Fruit fly (Drosophila melanogaster) whole organism, embryonic: ENCODE results near the gene CG15431.

Experiments
- Atf3 ChIP-seq: fragments of 200-800 bp; sonication (Bioruptor generic); optimal IDR thresholded peaks from 3 replicates; lab custom pipeline; 2016; ENCODE audit warnings: missing biosample characterization, missing genetic modification characterization
- CG10274 ChIP-seq: fragments of 200-800 bp; sonication (Bioruptor generic); optimal IDR thresholded peaks from 3 replicates; lab custom pipeline; 2017; ENCODE audit warnings: missing biosample characterization, mild to moderate bottlenecking, missing genetic modification characterization
- CG11696 ChIP-seq: fragments of 200-800 bp; sonication (Bioruptor generic); IDR thresholded peaks from 2 replicates; pipeline ENCODE4 v1.3.6; 2022; ENCODE audit warnings: missing biosample characterization, missing genetic modification characterization
- CG12104 ChIP-seq: fragments of 200-800 bp; sonication (Bioruptor generic); optimal IDR thresholded peaks from 3 replicates; lab custom pipeline; 2016; ENCODE audit warnings: missing biosample characterization, missing genetic modification characterization
- CG12659 ChIP-seq: fragments of 200-800 bp; sonication (Bioruptor generic); optimal IDR thresholded peaks from 3 replicates; lab custom pipeline; 2017; ENCODE audit warnings: mild to moderate bottlenecking, missing biosample characterization, missing genetic modification reagents, missing genetic modification characterization
- CG13424 ChIP-seq: fragments of 200-800 bp; sonication (Bioruptor generic); optimal IDR thresholded peaks from 2 replicates; lab custom pipeline; 2019; ENCODE audit warnings: missing biosample characterization, mild to moderate bottlenecking, missing genetic modification characterization, moderate library complexity
- CG13894 ChIP-seq: fragments of 200-800 bp; sonication (Bioruptor generic); optimal IDR thresholded peaks from 3 replicates; lab custom pipeline; 2018; ENCODE audit warnings: missing biosample characterization, mild to moderate bottlenecking, missing genetic modification characterization, moderate library complexity
- CG16815 ChIP-seq: fragments of 200-800 bp; sonication (Bioruptor generic); optimal IDR thresholded peaks from 3 replicates; lab custom pipeline; 2017; ENCODE audit warnings: missing biosample characterization, mild to moderate bottlenecking, missing genetic modification characterization
- CG17359 ChIP-seq: fragments of 200-800 bp; sonication (Bioruptor generic); optimal IDR thresholded peaks from 3 replicates; lab custom pipeline; 2018; ENCODE audit warnings: missing biosample characterization, mild to moderate bottlenecking, missing genetic modification characterization, moderate library complexity
- CG17912 ChIP-seq: fragments of 200-800 bp; sonication (Bioruptor generic); optimal IDR thresholded peaks from 2 replicates; lab custom pipeline; 2018; ENCODE audit warnings: missing biosample characterization, mild to moderate bottlenecking, missing genetic modification characterization
- CG2120 ChIP-seq: fragments of 200-800 bp; sonication (Bioruptor generic); optimal IDR thresholded peaks from 3 replicates; lab custom pipeline; 2016; ENCODE audit warnings: missing biosample characterization, missing genetic modification characterization
- CG31365 ChIP-seq: fragments of 200-800 bp; sonication (Bioruptor generic); optimal IDR thresholded peaks from 2 replicates; lab custom pipeline; 2018; ENCODE audit warnings: missing biosample characterization, mild to moderate bottlenecking, missing genetic modification characterization
- CG3726 ChIP-seq: fragments of 200-800 bp; sonication (Bioruptor generic); IDR thresholded peaks from 3 replicates; pipeline ENCODE4, ENCODE4 v1.3.6; 2022; ENCODE audit warnings: missing biosample characterization, missing genetic modification characterization
- CG4282 ChIP-seq: fragments of 200-800 bp; sonication (Bioruptor generic); optimal IDR thresholded peaks from 2 replicates; lab custom pipeline; 2016; ENCODE audit warnings: missing biosample characterization, missing genetic modification characterization
- CG4360 ChIP-seq: fragments of 200-800 bp; sonication (Bioruptor generic); IDR thresholded peaks from 2 replicates; pipeline ENCODE4 v1.3.6; 2022; ENCODE audit warnings: missing biosample characterization, missing genetic modification characterization
- CG43689 ChIP-seq: fragments of 200-800 bp; sonication (Bioruptor generic); IDR thresholded peaks from 2 replicates; pipeline ENCODE4 v1.3.6; 2022; ENCODE audit warnings: missing biosample characterization, missing genetic modification characterization
- CG6765 ChIP-seq: fragments of 200-800 bp; sonication (Bioruptor generic); optimal IDR thresholded peaks from 3 replicates; lab custom pipeline; 2017; ENCODE audit warnings: missing biosample characterization, mild to moderate bottlenecking, missing genetic modification characterization
- CG7556 ChIP-seq: fragments of 200-800 bp; sonication (Bioruptor generic); optimal IDR thresholded peaks from 2 replicates; lab custom pipeline; 2017; ENCODE audit warnings: missing biosample characterization, mild to moderate bottlenecking, missing genetic modification characterization
- CG7839 ChIP-seq: fragments of 200-800 bp; sonication (Bioruptor generic); optimal IDR thresholded peaks from 3 replicates; lab custom pipeline; 2018; ENCODE audit warnings: missing biosample characterization, mild to moderate bottlenecking, missing genetic modification characterization, moderate library complexity
- CTCF ChIP-seq: fragments of 200-800 bp; sonication (Bioruptor generic); optimal IDR thresholded peaks from 2 replicates; lab custom pipeline; 2017; ENCODE audit warnings: missing biosample characterization, mild to moderate bottlenecking, missing genetic modification characterization, moderate library complexity
- CrebB ChIP-seq: fragments of 200-800 bp; sonication (Bioruptor generic); optimal IDR thresholded peaks from 3 replicates; lab custom pipeline; 2018; ENCODE audit warnings: missing biosample characterization, mild to moderate bottlenecking, missing genetic modification characterization
- Fer1 ChIP-seq: fragments of 200-800 bp; sonication (Bioruptor generic); optimal IDR thresholded peaks from 2 replicates; lab custom pipeline; 2017; ENCODE audit warnings: missing biosample characterization, mild to moderate bottlenecking, missing genetic modification characterization
- GATAe ChIP-seq: fragments of 200-800 bp; sonication (Bioruptor generic); conservative IDR thresholded peaks from 2 replicates; pipeline ENCODE4 v1.3.6; 2022; ENCODE audit warnings: missing biosample characterization, missing genetic modification characterization
- Hr51 ChIP-seq, 2 experiments: fragments of 200-800 bp; sonication (Bioruptor generic); optimal IDR thresholded peaks; 2 replicates in 1 of 2; 3 replicates in 1 of 2; lab custom pipeline; 2016 to 2018; ENCODE audit warnings: missing biosample characterization in 2 of 2, missing genetic modification characterization in 2 of 2, mild to moderate bottlenecking in 1 of 2, moderate library complexity in 1 of 2
- MBD-R2 ChIP-seq: fragments of 200-800 bp; sonication (Bioruptor generic); IDR thresholded peaks from 2 replicates; pipeline ENCODE4 v1.3.6; 2022; ENCODE audit warnings: missing biosample characterization, missing genetic modification characterization
- Mad ChIP-seq: fragments of 200-800 bp; sonication (Bioruptor generic); optimal IDR thresholded peaks from 2 replicates; lab custom pipeline; 2016; ENCODE audit warnings: missing biosample characterization, missing genetic modification characterization
- NC2α ChIP-seq: fragments of 200-800 bp; sonication (Bioruptor generic); optimal IDR thresholded peaks from 2 replicates; lab custom pipeline; 2016; ENCODE audit warnings: missing biosample characterization, missing genetic modification characterization
- Nf-YA ChIP-seq: fragments of 200-800 bp; sonication (Bioruptor generic); IDR thresholded peaks from 2 replicates; pipeline ENCODE4 v1.3.6; 2022; ENCODE audit warnings: missing biosample characterization, missing genetic modification characterization
- Oaz ChIP-seq: fragments of 200-800 bp; sonication (Bioruptor generic); IDR thresholded peaks from 2 replicates; pipeline ENCODE4 v1.3.6; 2022; ENCODE audit warnings: missing biosample characterization, missing genetic modification characterization
- Stat92E ChIP-seq, 3 experiments: fragments of >200 bp in 2 of 3; fragments of 200-800 bp in 1 of 3; sonication (Bioruptor generic) in 1 of 3; optimal IDR thresholded peaks; 2 replicates each; lab custom pipeline; 2017 to 2019; ENCODE audit warnings: missing biosample characterization in 3 of 3, missing genetic modification characterization in 3 of 3, mild to moderate bottlenecking in 1 of 3, moderate library complexity in 1 of 3
- abd-A ChIP-seq: fragments of 200-800 bp; sonication (Bioruptor generic); optimal IDR thresholded peaks from 3 replicates; lab custom pipeline; 2019; ENCODE audit warnings: missing biosample characterization, mild to moderate bottlenecking, missing genetic modification characterization, moderate library complexity
- amos ChIP-seq: fragments of 200-800 bp; sonication (Bioruptor generic); IDR thresholded peaks from 2 replicates; pipeline ENCODE4 v1.3.6; 2022; ENCODE audit warnings: missing biosample characterization, missing genetic modification characterization; ENCODE audit not compliant: partially characterized antibody
- ato ChIP-seq: fragments of 200-800 bp; sonication (Bioruptor generic); IDR thresholded peaks from 2 replicates; pipeline ENCODE4 v1.3.6; 2022; ENCODE audit warnings: missing biosample characterization, missing genetic modification characterization; ENCODE audit not compliant: partially characterized antibody
- az2 ChIP-seq: fragments of 200-800 bp; sonication (Bioruptor generic); optimal IDR thresholded peaks from 3 replicates; lab custom pipeline; 2016; ENCODE audit warnings: missing biosample characterization, missing genetic modification characterization
- bab2 ChIP-seq: fragments of 200-800 bp; sonication (Bioruptor generic); optimal IDR thresholded peaks from 2 replicates; lab custom pipeline; 2016; ENCODE audit warnings: missing biosample characterization, missing genetic modification characterization
- bowl ChIP-seq: fragments of 200-800 bp; sonication (Bioruptor generic); IDR thresholded peaks from 2 replicates; pipeline ENCODE4 v1.3.6; 2022; ENCODE audit warnings: missing biosample characterization, missing genetic modification characterization
- btn ChIP-seq: fragments of 200-800 bp; sonication (Bioruptor generic); optimal IDR thresholded peaks from 2 replicates; lab custom pipeline; 2016; ENCODE audit warnings: missing biosample characterization, missing genetic modification characterization
- da ChIP-seq: fragments of 200-800 bp; sonication (Bioruptor generic); optimal IDR thresholded peaks from 2 replicates; lab custom pipeline; 2016; ENCODE audit warnings: missing biosample characterization, missing genetic modification characterization
- danr ChIP-seq: fragments of 200-800 bp; sonication (Bioruptor generic); IDR thresholded peaks from 2 replicates; pipeline ENCODE4 v1.3.6; 2022; ENCODE audit warnings: missing biosample characterization, missing genetic modification characterization
- gcm2 ChIP-seq: fragments of 200-800 bp; sonication (Bioruptor generic); optimal IDR thresholded peaks from 2 replicates; lab custom pipeline; 2016; ENCODE audit warnings: missing biosample characterization, missing genetic modification characterization
- gem ChIP-seq: fragments of 200-800 bp; sonication (Bioruptor generic); optimal IDR thresholded peaks from 2 replicates; lab custom pipeline; 2019; ENCODE audit warnings: missing biosample characterization, mild to moderate bottlenecking, missing genetic modification characterization, moderate library complexity
- gfzf ChIP-seq: fragments of 200-800 bp; sonication (Bioruptor generic); optimal IDR thresholded peaks from 2 replicates; lab custom pipeline; 2016; ENCODE audit warnings: missing biosample characterization, mild to moderate bottlenecking, missing genetic modification characterization, moderate library complexity
- gsb-n ChIP-seq: fragments of 200-800 bp; sonication (Bioruptor generic); optimal IDR thresholded peaks from 3 replicates; lab custom pipeline; 2018; ENCODE audit warnings: missing biosample characterization, mild to moderate bottlenecking, missing genetic modification characterization
- gt ChIP-seq: fragments of 200-800 bp; sonication (Bioruptor generic); IDR thresholded peaks from 2 replicates; pipeline ENCODE4 v1.3.6; 2022; ENCODE audit warnings: missing biosample characterization, missing genetic modification characterization
- jumu ChIP-seq: fragments of 200-800 bp; sonication (Bioruptor generic); optimal IDR thresholded peaks from 3 replicates; lab custom pipeline; 2016; ENCODE audit warnings: missing biosample characterization, missing genetic modification characterization
- klu ChIP-seq: fragments of 200-800 bp; sonication (Bioruptor generic); IDR thresholded peaks from 2 replicates; pipeline ENCODE4 v1.3.6; 2022; ENCODE audit warnings: missing biosample characterization, missing genetic modification characterization
- maf-S ChIP-seq: fragments of 200-800 bp; sonication (Bioruptor generic); optimal IDR thresholded peaks from 2 replicates; lab custom pipeline; 2016; ENCODE audit warnings: missing biosample characterization, missing genetic modification characterization
- nerfin-2 ChIP-seq: fragments of 200-800 bp; sonication (Bioruptor generic); IDR thresholded peaks from 2 replicates; pipeline ENCODE4 v1.3.6; 2022; ENCODE audit warnings: missing biosample characterization, missing genetic modification characterization; ENCODE audit not compliant: partially characterized antibody
- org-1 ChIP-seq: fragments of 200-800 bp; sonication (Bioruptor generic); optimal IDR thresholded peaks from 2 replicates; lab custom pipeline; 2017; ENCODE audit warnings: missing biosample characterization, missing genetic modification characterization
- ro ChIP-seq: fragments of 200-800 bp; sonication (Bioruptor generic); IDR thresholded peaks from 2 replicates; pipeline ENCODE4 v1.3.6; 2022; ENCODE audit warnings: missing biosample characterization, missing genetic modification characterization
- tll ChIP-seq, 2 experiments: fragments of 200-800 bp in 1 of 2; fragments of >200 bp in 1 of 2; sonication (Bioruptor generic) in 1 of 2; optimal IDR thresholded peaks; 2 replicates each; lab custom pipeline; 2017 to 2019; ENCODE audit warnings: missing biosample characterization in 2 of 2, missing genetic modification characterization in 2 of 2, mild to moderate bottlenecking in 1 of 2, moderate library complexity in 1 of 2
- twi ChIP-seq: fragments of 200-800 bp; optimal IDR thresholded peaks from 2 replicates; lab custom pipeline; 2019; ENCODE audit warnings: missing biosample characterization, mild to moderate bottlenecking, missing genetic modification characterization, moderate library complexity

Gene CG15431

dm6 chr2L:4463323-4463722, 22.2 kb upstream of the CG15431 start, which contains the start of the genes CG15443 and Paris (continued):
- TF ChIP-seq CG7556 (GFP tag; lab: Kevin White, UChicago) (no peak), NC2α (GFP tag; lab: Kevin White, UChicago) (no peak), gt (GFP tag; lab: Robert Waterston, UW) (no peak), bab2 (GFP tag; lab: Kevin White, UChicago) (no peak), gem (no peak), CG11696 (GFP tag; lab: Robert Waterston, UW) (no peak), CG17359 (tag; lab: Kevin White, UChicago) (peak; percentile 28), CG2120 (GFP tag; lab: Kevin White, UChicago) (peak; percentile 22), CG7839 (tag; lab: Kevin White, UChicago) (peak; percentile 16), GATAe (GFP tag; lab: Robert Waterston, UW) (no peak), CG3726 (GFP tag; lab: Robert Waterston, UW) (no peak), btn (no peak), gsb-n (tag; lab: Kevin White, UChicago) (no peak), CG13424 (peak; percentile 6), gcm2 (no peak), ro (no peak), CTCF (GFP tag; lab: Kevin White, UChicago) (no peak), CG12659 (GFP tag; lab: Kevin White, UChicago) (peak; percentile 46), amos (peak; percentile 65), jumu (GFP tag; lab: Kevin White, UChicago) (no peak), az2 (no peak), org-1 (GFP tag; lab: Kevin White, UChicago) (no peak), nerfin-2 (peak; percentile 90), ato (peak; percentile 87), CG31365 (no peak), klu (no peak), Oaz (GFP tag; lab: Robert Waterston, UW) (no peak), MBD-R2 (GFP tag; lab: Robert Waterston, UW) (peak; percentile 69), Fer1 (GFP tag; lab: Kevin White, UChicago) (no peak), Nf-YA (GFP tag; lab: Robert Waterston, UW) (no peak), CG4282 (GFP tag; lab: Kevin White, UChicago) (no peak), abd-A (tag; lab: Kevin White, UChicago) (no peak), CG13894 (tag; lab: Kevin White, UChicago) (peak; percentile 63), bowl (no peak), CG43689 (GFP tag; lab: Robert Waterston, UW) (no peak), danr (GFP tag; lab: Robert Waterston, UW) (no peak), gfzf (GFP tag; lab: Kevin White, UChicago) (no peak), CG4360 (GFP tag; lab: Robert Waterston, UW) (no peak), CrebB (no peak), CG10274 (no peak), tll (GFP tag; optimal IDR thresholded peaks at IDR 0.05; lab: Kevin White, UChicago) (no peak), maf-S (no peak), CG17912 (GFP tag; lab: Kevin White, UChicago) (no peak), twi (peak; percentile 7), CG16815 (GFP tag; lab: Kevin White, UChicago) (no peak), Hr51 (GFP tag; optimal IDR thresholded peaks at IDR 0.05; lab: Kevin White, UChicago) (peak; percentile 11 to 18), Atf3 (no peak), Stat92E (GFP tag; optimal IDR thresholded peaks at IDR 0.05; lab: Kevin White, UChicago) (no peak), CG12104 (GFP tag; lab: Kevin White, UChicago) (no peak), CG6765 (GFP tag; lab: Kevin White, UChicago) (no peak), da (no peak), Mad (GFP tag; lab: Kevin White, UChicago) (no peak)
